Fruit fly (Drosophila melanogaster) whole organism, embryonic: ENCODE data around the gene CG3815.

Experiments used
- Adf1 ChIP-seq: fragments of 200-800 bp; sonication (Bioruptor generic); IDR thresholded peaks from 2 replicates; pipeline ENCODE4 v1.3.6; 2022; ENCODE audit warnings: missing biosample characterization, missing genetic modification characterization
- Atf-2 ChIP-seq: fragments of 200-800 bp; sonication (Bioruptor generic); optimal IDR thresholded peaks from 2 replicates; lab custom pipeline; 2016; ENCODE audit warnings: missing biosample characterization, missing genetic modification characterization
- BEAF-32 ChIP-seq: fragments of 200-800 bp; sonication (Bioruptor generic); optimal IDR thresholded peaks from 3 replicates; lab custom pipeline; 2017; ENCODE audit warnings: missing biosample characterization, missing genetic modification characterization, mild to moderate bottlenecking, moderate library complexity, missing genetic modification reagents
- CG10147 ChIP-seq: fragments of 200-800 bp; sonication (Bioruptor generic); optimal IDR thresholded peaks from 2 replicates; lab custom pipeline; 2019; ENCODE audit warnings: missing biosample characterization, mild to moderate bottlenecking, missing genetic modification characterization, moderate library complexity
- CG10267 ChIP-seq: fragments of 200-800 bp; sonication (Bioruptor generic); optimal IDR thresholded peaks from 2 replicates; lab custom pipeline; 2018; ENCODE audit warnings: missing biosample characterization, mild to moderate bottlenecking, missing genetic modification characterization, moderate library complexity
- CG11247 ChIP-seq: fragments of 200-800 bp; sonication (Bioruptor generic); IDR thresholded peaks from 2 replicates; pipeline ENCODE4 v1.3.6; 2022; ENCODE audit warnings: missing biosample characterization, missing genetic modification characterization
- CG12391 ChIP-seq: fragments of 200-800 bp; sonication (Bioruptor generic); optimal IDR thresholded peaks from 3 replicates; lab custom pipeline; 2018; ENCODE audit warnings: missing biosample characterization, mild to moderate bottlenecking, missing genetic modification characterization, moderate library complexity
- CG13287 ChIP-seq: fragments of 200-800 bp; sonication (Bioruptor generic); IDR thresholded peaks from 2 replicates; pipeline ENCODE4 v1.3.6; 2022; ENCODE audit warnings: missing biosample characterization, missing genetic modification characterization; ENCODE audit not compliant: partially characterized antibody
- CG1603 ChIP-seq: fragments of 200-800 bp; sonication (Bioruptor generic); optimal IDR thresholded peaks from 2 replicates; lab custom pipeline; 2019; ENCODE audit warnings: missing biosample characterization, mild to moderate bottlenecking, missing genetic modification characterization, moderate library complexity
- CG16813 ChIP-seq: fragments of 200-800 bp; sonication (Bioruptor generic); IDR thresholded peaks from 3 replicates; pipeline ENCODE4 v1.3.6; 2022; ENCODE audit warnings: missing biosample characterization, missing genetic modification characterization; ENCODE audit not compliant: partially characterized antibody
- CG2116 ChIP-seq: fragments of 200-800 bp; sonication (Bioruptor generic); optimal IDR thresholded peaks from 3 replicates; lab custom pipeline; 2018; ENCODE audit warnings: missing biosample characterization, mild to moderate bottlenecking, missing genetic modification characterization
- CG2129 ChIP-seq: fragments of 200-800 bp; sonication (Bioruptor generic); IDR thresholded peaks from 2 replicates; pipeline ENCODE4 v1.3.6; 2022; ENCODE audit warnings: missing biosample characterization, missing genetic modification characterization; ENCODE audit not compliant: partially characterized antibody
- CG34224 ChIP-seq: fragments of 200-800 bp; sonication (Bioruptor generic); IDR thresholded peaks from 3 replicates; pipeline ENCODE4 v1.3.6; 2022; ENCODE audit warnings: missing biosample characterization, missing genetic modification characterization; ENCODE audit not compliant: partially characterized antibody
- CG34422 ChIP-seq: fragments of 200-800 bp; sonication (Bioruptor generic); IDR thresholded peaks from 3 replicates; pipeline ENCODE4 v1.3.6; 2022; ENCODE audit warnings: missing biosample characterization, missing genetic modification characterization
- CG4707 ChIP-seq: fragments of 200-800 bp; sonication (Bioruptor generic); optimal IDR thresholded peaks from 2 replicates; lab custom pipeline; 2018; ENCODE audit warnings: missing biosample characterization, mild to moderate bottlenecking, missing genetic modification characterization, moderate library complexity
- CG7556 ChIP-seq: fragments of 200-800 bp; sonication (Bioruptor generic); optimal IDR thresholded peaks from 2 replicates; lab custom pipeline; 2017; ENCODE audit warnings: missing biosample characterization, mild to moderate bottlenecking, missing genetic modification characterization
- CG7963 ChIP-seq: fragments of 200-800 bp; sonication (Bioruptor generic); IDR thresholded peaks from 3 replicates; pipeline ENCODE4 v1.3.6; 2022; ENCODE audit warnings: missing biosample characterization, missing genetic modification characterization; ENCODE audit not compliant: partially characterized antibody
- Doc3 ChIP-seq: fragments of 200-800 bp; sonication (Bioruptor generic); IDR thresholded peaks from 3 replicates; pipeline ENCODE4 v1.3.6; 2022; ENCODE audit warnings: missing biosample characterization, missing genetic modification characterization; ENCODE audit not compliant: partially characterized antibody
- HHEX ChIP-seq: fragments of 200-800 bp; sonication (Bioruptor generic); optimal IDR thresholded peaks from 3 replicates; lab custom pipeline; 2017; ENCODE audit warnings: missing biosample characterization, mild to moderate bottlenecking, missing genetic modification characterization, missing genetic modification reagents
- HmgZ ChIP-seq: fragments of 200-800 bp; sonication (Bioruptor generic); optimal IDR thresholded peaks from 2 replicates; lab custom pipeline; 2018; ENCODE audit warnings: missing biosample characterization, mild to moderate bottlenecking, missing genetic modification characterization
- Hmx ChIP-seq: fragments of 200-800 bp; sonication (Bioruptor generic); optimal IDR thresholded peaks from 2 replicates; lab custom pipeline; 2016; ENCODE audit warnings: missing biosample characterization, missing genetic modification characterization
- MBD-R2 ChIP-seq: fragments of 200-800 bp; sonication (Bioruptor generic); IDR thresholded peaks from 2 replicates; pipeline ENCODE4 v1.3.6; 2022; ENCODE audit warnings: missing biosample characterization, missing genetic modification characterization
- MESR4 ChIP-seq: fragments of 200-800 bp; sonication (Bioruptor generic); optimal IDR thresholded peaks from 2 replicates; lab custom pipeline; 2018; ENCODE audit warnings: missing biosample characterization, mild to moderate bottlenecking, missing genetic modification characterization, moderate library complexity
- Myb ChIP-seq: fragments of 200-800 bp; sonication (Bioruptor generic); optimal IDR thresholded peaks from 2 replicates; lab custom pipeline; 2016; ENCODE audit warnings: missing biosample characterization, missing genetic modification characterization
- Nf-YA ChIP-seq: fragments of 200-800 bp; sonication (Bioruptor generic); IDR thresholded peaks from 2 replicates; pipeline ENCODE4 v1.3.6; 2022; ENCODE audit warnings: missing biosample characterization, missing genetic modification characterization
- Nf-YC ChIP-seq: fragments of 200-800 bp; optimal IDR thresholded peaks from 3 replicates; lab custom pipeline; 2019; ENCODE audit warnings: missing biosample characterization, mild to moderate bottlenecking, missing genetic modification characterization, moderate library complexity
- Opbp ChIP-seq: fragments of 200-800 bp; sonication (Bioruptor generic); IDR thresholded peaks from 3 replicates; pipeline ENCODE4 v1.3.6; 2022; ENCODE audit warnings: missing biosample characterization, missing genetic modification characterization; ENCODE audit not compliant: partially characterized antibody
- Ptx1 ChIP-seq: fragments of 200-800 bp; sonication (Bioruptor generic); IDR thresholded peaks from 2 replicates; pipeline ENCODE4 v1.3.6; 2022; ENCODE audit warnings: missing biosample characterization, missing genetic modification characterization
- Sry-δ ChIP-seq: fragments of 200-800 bp; sonication (Bioruptor generic); optimal IDR thresholded peaks from 2 replicates; lab custom pipeline; 2016; ENCODE audit warnings: missing biosample characterization, missing genetic modification characterization
- Usf ChIP-seq: fragments of 200-800 bp; sonication (Bioruptor generic); optimal IDR thresholded peaks from 2 replicates; lab custom pipeline; 2017; ENCODE audit warnings: missing genotype, missing biosample characterization, missing genetic modification characterization
- abd-A ChIP-seq: fragments of 200-800 bp; sonication (Bioruptor generic); optimal IDR thresholded peaks from 3 replicates; lab custom pipeline; 2019; ENCODE audit warnings: missing biosample characterization, mild to moderate bottlenecking, missing genetic modification characterization, moderate library complexity
- ac ChIP-seq: fragments of 200-800 bp; sonication (Bioruptor generic); optimal IDR thresholded peaks from 3 replicates; lab custom pipeline; 2017; ENCODE audit warnings: missing biosample characterization, mild to moderate bottlenecking, missing genetic modification characterization
- ase ChIP-seq: fragments of 200-800 bp; sonication (Bioruptor generic); IDR thresholded peaks from 3 replicates; pipeline ENCODE4 v1.3.6; 2022; ENCODE audit warnings: missing biosample characterization, missing genetic modification characterization
- fd96Cb ChIP-seq: fragments of 200-800 bp; sonication (Bioruptor generic); optimal IDR thresholded peaks from 2 replicates; lab custom pipeline; 2018; ENCODE audit warnings: missing biosample characterization, mild to moderate bottlenecking, missing genetic modification characterization, moderate library complexity
- grau ChIP-seq: fragments of 200-800 bp; optimal IDR thresholded peaks from 3 replicates; lab custom pipeline; 2019; ENCODE audit warnings: missing biosample characterization, mild to moderate bottlenecking, missing genetic modification characterization, moderate library complexity
- gro ChIP-seq: fragments of 200-800 bp; sonication (Bioruptor generic); optimal IDR thresholded peaks from 2 replicates; lab custom pipeline; 2016; ENCODE audit warnings: missing biosample characterization, missing genetic modification characterization
- gsb ChIP-seq: fragments of 200-800 bp; sonication (Bioruptor generic); IDR thresholded peaks from 2 replicates; pipeline ENCODE4 v1.3.6; 2022; ENCODE audit warnings: missing biosample characterization, missing genetic modification characterization
- ham ChIP-seq: fragments of 200-800 bp; sonication (Bioruptor generic); IDR thresholded peaks from 2 replicates; pipeline ENCODE4 v1.3.6; 2022; ENCODE audit warnings: missing biosample characterization, missing genetic modification characterization
- hb ChIP-seq: fragments of 200-800 bp; sonication (Bioruptor generic); IDR thresholded peaks from 3 replicates; pipeline ENCODE4 v1.3.6; 2022; ENCODE audit warnings: missing biosample characterization, missing genetic modification characterization; ENCODE audit not compliant: partially characterized antibody
- ind ChIP-seq: fragments of 200-800 bp; sonication (Bioruptor generic); optimal IDR thresholded peaks from 3 replicates; lab custom pipeline; 2016; ENCODE audit warnings: missing biosample characterization, missing genetic modification characterization
- lab ChIP-seq: fragments of 200-800 bp; sonication (Bioruptor generic); optimal IDR thresholded peaks from 3 replicates; lab custom pipeline; 2017; ENCODE audit warnings: missing biosample characterization, missing genetic modification characterization, mild to moderate bottlenecking, moderate library complexity, missing genetic modification reagents
- ranshi ChIP-seq: fragments of 200-800 bp; sonication (Bioruptor generic); IDR thresholded peaks from 2 replicates; pipeline ENCODE4 v1.3.6; 2022; ENCODE audit warnings: missing biosample characterization, missing genetic modification characterization
- sens ChIP-seq: fragments of 200-800 bp; sonication (Bioruptor generic); peaks from one replicate; lab custom pipeline; 2016; ENCODE audit warnings: missing biosample characterization, missing genetic modification characterization
- sisA ChIP-seq: fragments of 200-800 bp; sonication (Bioruptor generic); IDR thresholded peaks from 2 replicates; pipeline ENCODE4 v1.3.6; 2022; ENCODE audit warnings: missing biosample characterization, missing genetic modification characterization
- tap ChIP-seq: fragments of 200-800 bp; optimal IDR thresholded peaks from 3 replicates; lab custom pipeline; 2019; ENCODE audit warnings: missing biosample characterization, mild to moderate bottlenecking, missing genetic modification characterization, moderate library complexity
- trem ChIP-seq: fragments of 200-800 bp; optimal IDR thresholded peaks from 3 replicates; lab custom pipeline; 2019; ENCODE audit warnings: missing biosample characterization, mild to moderate bottlenecking, missing genetic modification characterization, moderate library complexity
- vnd ChIP-seq: fragments of 200-800 bp; sonication (Bioruptor generic); IDR thresholded peaks from 3 replicates; pipeline ENCODE4 v1.3.6; 2022; ENCODE audit warnings: missing biosample characterization, missing genetic modification characterization; ENCODE audit not compliant: partially characterized antibody
- vvl ChIP-seq: fragments of 200-800 bp; sonication (Bioruptor generic); IDR thresholded peaks from 2 replicates; pipeline ENCODE4 v1.3.6; 2022; ENCODE audit warnings: missing biosample characterization, missing genetic modification characterization
- wor ChIP-seq: fragments of 200-800 bp; sonication (Bioruptor generic); IDR thresholded peaks from 2 replicates; pipeline ENCODE4 v1.3.6; 2022; ENCODE audit warnings: missing biosample characterization, missing genetic modification characterization
- zen2 ChIP-seq: fragments of 200-800 bp; sonication (Bioruptor generic); IDR thresholded peaks from 3 replicates; pipeline ENCODE4 v1.3.6; 2022; ENCODE audit warnings: missing biosample characterization, missing genetic modification characterization; ENCODE audit not compliant: partially characterized antibody

Gene CG3815

dm6 chrX:6260900-6261299, 34.3 kb upstream of the CG3815 start, which contains the start of gene Josd (continued):
- no peak for TF ChIP-seq grau (tag; lab: Kevin White, UChicago)
- no peak for TF ChIP-seq ind (GFP tag; lab: Kevin White, UChicago)
- peak; percentile 6 for TF ChIP-seq trem (tag; lab: Kevin White, UChicago)
- no peak for TF ChIP-seq Ptx1
- TF ChIP-seq CG1603 (tag; lab: Kevin White, UChicago): peak; percentile 36
- peak; percentile 1 for TF ChIP-seq lab (GFP tag; lab: Kevin White, UChicago)
- peak; percentile 24 for TF ChIP-seq MESR4 (GFP tag; lab: Kevin White, UChicago)
- peak; percentile 16 for TF ChIP-seq sens
- no peak for TF ChIP-seq ac
- peak; percentile 8 for TF ChIP-seq CG10147 (GFP tag; lab: Kevin White, UChicago)
- peak; percentile 95 for TF ChIP-seq CG2116
- TF ChIP-seq Myb (GFP tag; lab: Kevin White, UChicago): peak; percentile 75
- peak; percentile 85 for TF ChIP-seq CG34224
- TF ChIP-seq Adf1: no peak
- peak; percentile 90 for TF ChIP-seq Sry-δ (GFP tag; lab: Kevin White, UChicago)
- no peak for TF ChIP-seq abd-A (tag; lab: Kevin White, UChicago)
- no peak for TF ChIP-seq fd96Cb (tag; lab: Kevin White, UChicago)
- TF ChIP-seq CG12391 (tag; lab: Kevin White, UChicago): peak; percentile 23
- TF ChIP-seq Atf-2: no peak
- TF ChIP-seq CG4707 (GFP tag; lab: Kevin White, UChicago): no peak
- TF ChIP-seq CG7556 (GFP tag; lab: Kevin White, UChicago): no peak
- no peak for TF ChIP-seq Hmx (GFP tag; lab: Kevin White, UChicago)
- no peak for TF ChIP-seq wor (GFP tag; lab: Robert Waterston, UW)
- peak; percentile 85 for TF ChIP-seq BEAF-32 (GFP tag; lab: Kevin White, UChicago)
- peak; percentile 76 for TF ChIP-seq hb
- TF ChIP-seq CG2129 (GFP tag; lab: Robert Waterston, UW): peak; percentile 74; the same call in 1 of the 2 replicates
- peak; percentile 8 for TF ChIP-seq Nf-YC (tag; lab: Kevin White, UChicago)
- TF ChIP-seq gro: no peak
- TF ChIP-seq Usf (GFP tag; lab: Kevin White, UChicago): no peak
- peak; percentile 85 for TF ChIP-seq Opbp (GFP tag; lab: Robert Waterston, UW)
- no peak for TF ChIP-seq HmgZ (tag; lab: Kevin White, UChicago)
- peak; percentile 72 for TF ChIP-seq zen2
- TF ChIP-seq tap (tag; lab: Kevin White, UChicago): no peak
- TF ChIP-seq ham: no peak
- TF ChIP-seq Doc3: peak; percentile 77
- peak; percentile 67 for TF ChIP-seq vnd (GFP tag; lab: Robert Waterston, UW)
- 0 out of 2 replicates have a peak, but pooled peaks have one; percentile 8 for TF ChIP-seq vvl (GFP tag; lab: Robert Waterston, UW)
- TF ChIP-seq ranshi: no peak
- TF ChIP-seq gsb (GFP tag; lab: Robert Waterston, UW): no peak
- peak; percentile 70; the same call in 2 of the 3 replicates for TF ChIP-seq CG7963
- peak; percentile 87 for TF ChIP-seq CG13287 (GFP tag; lab: Robert Waterston, UW)
- TF ChIP-seq MBD-R2 (GFP tag; lab: Robert Waterston, UW): peak; percentile 71
- no peak for TF ChIP-seq HHEX
- no peak for TF ChIP-seq Nf-YA (GFP tag; lab: Robert Waterston, UW)
- peak; percentile 6 for TF ChIP-seq CG10267 (tag; lab: Kevin White, UChicago)
- TF ChIP-seq ase: no peak
- TF ChIP-seq CG16813 (GFP tag; lab: Robert Waterston, UW): peak; percentile 85
- TF ChIP-seq CG34422 (GFP tag; lab: Robert Waterston, UW): 0 out of 3 replicates have a peak, but pooled peaks have one; percentile 11
- no peak for TF ChIP-seq CG11247 (GFP tag; lab: Robert Waterston, UW)
- no peak for TF ChIP-seq sisA (GFP tag; lab: Robert Waterston, UW)
